Worm (Caenorhabditis elegans) whole organism, L1 larva: ENCODE results near the gene him-5.

Experiments
- C16A3.4 ChIP-seq: fragments of 150-350 bp; optimal IDR thresholded peaks from 2 replicates; lab custom pipeline; 2014; ENCODE audit warnings: missing biosample characterization, missing genetic modification characterization
- C34B4.2 ChIP-seq: sonication (generic microtip); optimal IDR thresholded peaks from 2 replicates; lab custom pipeline; 2017; ENCODE audit warnings: mild to moderate bottlenecking, missing genetic modification characterization, missing compliant biosample characterization
- Y116A8C.19 ChIP-seq: sonication (generic microtip); optimal IDR thresholded peaks from 2 replicates; lab custom pipeline; 2016; ENCODE audit warnings: missing compliant biosample characterization, missing genetic modification characterization, borderline replicate concordance
- aly-2 ChIP-seq: fragments of 150-350 bp; optimal IDR thresholded peaks from 2 replicates; lab custom pipeline; 2014; ENCODE audit warnings: missing biosample characterization, missing genetic modification characterization
- ceh-82 ChIP-seq, 3 experiments: fragments of 150-350 bp in 1 of 3; sonication (generic microtip) in 2 of 3; optimal IDR thresholded peaks; 2 replicates each; lab custom pipeline; 2014 to 2017; ENCODE audit warnings: missing biosample characterization in 3 of 3, missing genetic modification characterization in 3 of 3
- ceh-88 ChIP-seq: fragments of 200-800 bp; sonication (Bioruptor generic); IDR thresholded peaks from 2 replicates; pipeline ENCODE4 v1.3.6; 2022; ENCODE audit warnings: missing genetic modification characterization, missing compliant biosample characterization
- ces-1 ChIP-seq: fragments of 150-350 bp; optimal IDR thresholded peaks from 2 replicates; lab custom pipeline; 2014; ENCODE audit warnings: missing biosample characterization, missing genetic modification reagents, missing genetic modification characterization
- dsc-1 ChIP-seq: sonication (generic microtip); optimal IDR thresholded peaks from 2 replicates; lab custom pipeline; 2016; ENCODE audit warnings: mild to moderate bottlenecking, missing genetic modification characterization, missing compliant biosample characterization
- egl-13 ChIP-seq: sonication (generic microtip); optimal IDR thresholded peaks from 2 replicates; lab custom pipeline; 2016; ENCODE audit warnings: missing genotype, missing genetic modification reagents, missing genetic modification characterization, missing compliant biosample characterization
- egl-27 ChIP-seq, 2 experiments: fragments of 150-350 bp in 1 of 2; sonication (generic microtip); optimal IDR thresholded peaks; 3 replicates each; lab custom pipeline; 2017 to 2018; ENCODE audit warnings: missing biosample characterization in 2 of 2, missing genetic modification characterization in 2 of 2, missing genetic modification reagents in 2 of 2
- ets-5 ChIP-seq: fragments of 200-800 bp; sonication (Bioruptor generic); IDR thresholded peaks from 2 replicates; pipeline ENCODE4 v1.3.6; 2022; ENCODE audit warnings: missing genetic modification characterization, missing compliant biosample characterization
- fkh-8 ChIP-seq: sonication (generic microtip); optimal IDR thresholded peaks from 2 replicates; lab custom pipeline; 2016; ENCODE audit warnings: mild to moderate bottlenecking, missing genetic modification characterization, missing compliant biosample characterization
- fos-1 ChIP-seq: fragments of 150-350 bp; optimal IDR thresholded peaks from 2 replicates; lab custom pipeline; 2014; ENCODE audit warnings: missing biosample characterization, missing genetic modification characterization
- grh-1 ChIP-seq: fragments of 200-800 bp; sonication (Bioruptor generic); IDR thresholded peaks from 2 replicates; pipeline ENCODE4 v1.3.6; 2022; ENCODE audit warnings: missing genetic modification reagents, missing genetic modification characterization, missing compliant biosample characterization
- hlh-17 ChIP-seq: fragments of 200-800 bp; sonication (Bioruptor generic); optimal IDR thresholded peaks from 2 replicates; lab custom pipeline; 2018; ENCODE audit warnings: missing genetic modification characterization, mild to moderate bottlenecking, missing compliant biosample characterization, moderate library complexity, borderline replicate concordance
- hlh-4 ChIP-seq: sonication (generic microtip); optimal IDR thresholded peaks from 2 replicates; lab custom pipeline; 2016; ENCODE audit warnings: mild to moderate bottlenecking, missing genetic modification characterization, missing compliant biosample characterization
- hpl-2 ChIP-seq: fragments of 150-350 bp; optimal IDR thresholded peaks from 2 replicates; lab custom pipeline; 2014; ENCODE audit warnings: missing biosample characterization, missing genetic modification reagents, missing genetic modification characterization
- jun-1 ChIP-seq: fragments of 150-350 bp; optimal IDR thresholded peaks from 2 replicates; lab custom pipeline; 2014; ENCODE audit warnings: missing biosample characterization, missing genetic modification reagents, missing genetic modification characterization
- lin-13 ChIP-seq: fragments of 150-350 bp; optimal IDR thresholded peaks from 2 replicates; lab custom pipeline; 2014; ENCODE audit warnings: missing biosample characterization, missing genetic modification reagents, missing genetic modification characterization
- lin-35 ChIP-seq, 2 experiments: fragments of 150-350 bp; optimal IDR thresholded peaks; 2 replicates each; lab custom pipeline; 2014; ENCODE audit warnings: missing biosample characterization in 2 of 2, missing genetic modification characterization in 2 of 2, missing genetic modification reagents in 2 of 2
- lin-39 ChIP-seq: fragments of 150-350 bp; optimal IDR thresholded peaks from 2 replicates; lab custom pipeline; 2014; ENCODE audit warnings: missing biosample characterization, missing genetic modification reagents, missing genetic modification characterization
- mef-2 ChIP-seq: fragments of 150-350 bp; optimal IDR thresholded peaks from 2 replicates; lab custom pipeline; 2014; ENCODE audit warnings: missing biosample characterization, missing genetic modification characterization
- mep-1 ChIP-seq: fragments of 150-350 bp; optimal IDR thresholded peaks from 2 replicates; lab custom pipeline; 2014; ENCODE audit warnings: missing biosample characterization, missing genetic modification characterization
- nhr-11 ChIP-seq: fragments of 150-350 bp; optimal IDR thresholded peaks from 2 replicates; lab custom pipeline; 2014; ENCODE audit warnings: missing biosample characterization, missing genetic modification characterization
- nhr-237 ChIP-seq: fragments of 150-350 bp; optimal IDR thresholded peaks from 2 replicates; lab custom pipeline; 2014; ENCODE audit warnings: missing biosample characterization, missing genetic modification characterization
- nhr-28 ChIP-seq: fragments of 150-350 bp; optimal IDR thresholded peaks from 2 replicates; lab custom pipeline; 2014; ENCODE audit warnings: missing biosample characterization, missing genetic modification characterization
- nhr-76 ChIP-seq: sonication (generic microtip); optimal IDR thresholded peaks from 2 replicates; lab custom pipeline; 2017; ENCODE audit warnings: missing biosample characterization, missing genetic modification characterization
- nhr-90 ChIP-seq: sonication (generic microtip); optimal IDR thresholded peaks from 2 replicates; lab custom pipeline; 2016; ENCODE audit warnings: mild to moderate bottlenecking, missing genetic modification characterization, missing compliant biosample characterization; ENCODE audit not compliant: poor library complexity
- pax-3 ChIP-seq: fragments of 200-800 bp; sonication (Bioruptor generic); optimal IDR thresholded peaks from 2 replicates; lab custom pipeline; 2018; ENCODE audit warnings: mild to moderate bottlenecking, missing genetic modification characterization, moderate library complexity, missing compliant biosample characterization
- rnt-1 ChIP-seq: sonication (generic microtip); optimal IDR thresholded peaks from 2 replicates; lab custom pipeline; 2016; ENCODE audit warnings: mild to moderate bottlenecking, missing genetic modification characterization, moderate library complexity, missing compliant biosample characterization
- skn-1 ChIP-seq: fragments of 150-350 bp; optimal IDR thresholded peaks from 2 replicates; lab custom pipeline; 2014; ENCODE audit warnings: missing biosample characterization, missing genetic modification characterization
- snu-23 ChIP-seq: sonication (generic microtip); optimal IDR thresholded peaks from 2 replicates; lab custom pipeline; 2016; ENCODE audit warnings: missing genetic modification characterization, missing compliant biosample characterization
- sup-37 ChIP-seq: fragments of 200-800 bp; sonication (Bioruptor generic); optimal IDR thresholded peaks from 2 replicates; lab custom pipeline; 2018; ENCODE audit warnings: mild to moderate bottlenecking, missing genetic modification characterization, missing compliant biosample characterization
- swsn-7 ChIP-seq: sonication (generic microtip); optimal IDR thresholded peaks from 2 replicates; lab custom pipeline; 2016; ENCODE audit warnings: missing genetic modification characterization, missing compliant biosample characterization
- tbx-2 ChIP-seq: sonication (generic microtip); optimal IDR thresholded peaks from 2 replicates; lab custom pipeline; 2016; ENCODE audit warnings: missing genetic modification characterization, missing compliant biosample characterization
- unc-130 ChIP-seq: fragments of 150-350 bp; optimal IDR thresholded peaks from 2 replicates; lab custom pipeline; 2017; ENCODE audit warnings: missing biosample characterization, missing genetic modification characterization, inconsistent platforms
- unc-30 ChIP-seq: sonication (generic microtip); optimal IDR thresholded peaks from 2 replicates; lab custom pipeline; 2017; ENCODE audit warnings: missing biosample characterization, missing genetic modification characterization
- unc-98 ChIP-seq: fragments of 200-800 bp; sonication (Bioruptor generic); IDR thresholded peaks from 2 replicates; pipeline ENCODE4 v1.3.6; 2022; ENCODE audit warnings: missing genetic modification characterization, missing compliant biosample characterization
- vab-15 ChIP-seq: sonication (generic microtip); optimal IDR thresholded peaks from 2 replicates; lab custom pipeline; 2017; ENCODE audit warnings: missing genotype, mild to moderate bottlenecking, missing genetic modification characterization, missing compliant biosample characterization
- zip-4 ChIP-seq: fragments of 200-800 bp; sonication (Bioruptor generic); optimal IDR thresholded peaks from 2 replicates; lab custom pipeline; 2018; ENCODE audit warnings: mild to moderate bottlenecking, missing genetic modification characterization, moderate library complexity, missing compliant biosample characterization
- ztf-11 ChIP-seq, 2 experiments: sonication (generic microtip); optimal IDR thresholded peaks; 2 replicates each; lab custom pipeline; 2016 to 2017; ENCODE audit warnings: missing genetic modification characterization in 2 of 2, missing biosample characterization in 1 of 2, missing compliant biosample characterization in 1 of 2

The him-5 gene

ce11 chrV:14055097-14055496, 35.1 kb upstream of the him-5 start (continued):
- TF ChIP-seq hlh-4 (tag; lab: Kevin White, UChicago), result peak; percentile 95
- TF ChIP-seq tbx-2 (tag; lab: Kevin White, UChicago), result peak; percentile 99
- peak; percentile 87 for TF ChIP-seq jun-1 (tag; lab: Kevin White, UChicago)
- peak; percentile 90 to 92 (median 91) for TF ChIP-seq ceh-82 (tag; optimal IDR thresholded peaks at IDR 0.05; lab: Kevin White, UChicago)
- TF ChIP-seq vab-15 (tag; lab: Kevin White, UChicago), result peak; percentile 88
- peak; percentile 66 for TF ChIP-seq fos-1 (tag; lab: Kevin White, UChicago)
- TF ChIP-seq egl-13 (tag; lab: Kevin White, UChicago), result peak; percentile 98
- peak; percentile 94 for TF ChIP-seq sup-37 (GFP tag; lab: Kevin White, UChicago)
- peak; percentile 94 for TF ChIP-seq hlh-17 (GFP tag; lab: Kevin White, UChicago)
- peak; percentile 31 for TF ChIP-seq aly-2 (tag; lab: Kevin White, UChicago)
- TF ChIP-seq Y116A8C.19 (tag; lab: Kevin White, UChicago), result peak; percentile 98
- peak; percentile 100 for TF ChIP-seq unc-98 (GFP tag; lab: Robert Waterston, UW)
- peak; percentile 100 for TF ChIP-seq nhr-90 (tag; lab: Kevin White, UChicago)
- TF ChIP-seq nhr-11 (tag; lab: Kevin White, UChicago), result peak; percentile 80
- peak; percentile 93 for TF ChIP-seq lin-39 (tag; lab: Kevin White, UChicago)
- peak; percentile 98 for TF ChIP-seq swsn-7 (tag; lab: Kevin White, UChicago)
- TF ChIP-seq nhr-76 (tag; lab: Kevin White, UChicago), result peak; percentile 1
- peak; percentile 83 for TF ChIP-seq mep-1 (tag; lab: Kevin White, UChicago)
- TF ChIP-seq dsc-1 (tag; lab: Kevin White, UChicago), result peak; percentile 99
- TF ChIP-seq rnt-1, result peak; percentile 100
- TF ChIP-seq ets-5 (GFP tag; lab: Robert Waterston, UW), result peak; percentile 67; the same call in 1 of the 2 replicates
- TF ChIP-seq lin-13 (GFP tag; lab: Kevin White, UChicago), result peak; percentile 92
- TF ChIP-seq zip-4 (GFP tag; lab: Kevin White, UChicago), result peak; percentile 92
- TF ChIP-seq egl-27 (tag; optimal IDR thresholded peaks at IDR 0.05; lab: Kevin White, UChicago), result peak in 1 of 2 experiments; percentile 4
- peak; percentile 83 to 89 for TF ChIP-seq lin-35 (GFP tag; optimal IDR thresholded peaks at IDR 0.05; lab: Kevin White, UChicago)
- TF ChIP-seq nhr-237 (tag; lab: Kevin White, UChicago), result peak; percentile 63
- peak; percentile 99 for TF ChIP-seq grh-1 (GFP tag; lab: Robert Waterston, UW)
- TF ChIP-seq hpl-2 (GFP tag; lab: Kevin White, UChicago), result peak; percentile 53
- peak; percentile 100 for TF ChIP-seq pax-3
- TF ChIP-seq ztf-11 (tag; optimal IDR thresholded peaks at IDR 0.05; lab: Kevin White, UChicago), result peak in 1 of 2 experiments; percentile 100

- no peak for TF ChIP-seq nhr-28 (tag; lab: Kevin White, UChicago)
- TF ChIP-seq fkh-8 (tag; lab: Kevin White, UChicago), result no peak
- no peak for TF ChIP-seq mef-2 (tag; lab: Kevin White, UChicago)
- TF ChIP-seq C34B4.2 (tag; lab: Kevin White, UChicago), result no peak
- TF ChIP-seq fos-1 (tag; lab: Kevin White, UChicago), result no peak
- no peak for TF ChIP-seq skn-1 (tag; lab: Kevin White, UChicago)
- TF ChIP-seq unc-30 (tag; lab: Kevin White, UChicago), result no peak
- TF ChIP-seq, all 84 proteins: peak for 0
Measured at ce11 chrV:14057540-14057939, 32.7 kb upstream of the him-5 start, which contains the start of gene F58D12.3. F58D12.3 (plus strand) TSS chrV:14057840.

- no peak for TF ChIP-seq unc-130 (tag; lab: Kevin White, UChicago)
- no peak for TF ChIP-seq skn-1 (tag; lab: Kevin White, UChicago)
- TF ChIP-seq C34B4.2 (tag; lab: Kevin White, UChicago), result no peak
- no peak for TF ChIP-seq C16A3.4 (tag; lab: Kevin White, UChicago)
- no peak for TF ChIP-seq ces-1
- no peak for TF ChIP-seq snu-23 (GFP tag; lab: Kevin White, UChicago)
- TF ChIP-seq egl-13 (tag; lab: Kevin White, UChicago), result no peak
- TF ChIP-seq mef-2 (tag; lab: Kevin White, UChicago), result no peak
- no peak for TF ChIP-seq ceh-88 (GFP tag; lab: Robert Waterston, UW)
Measured at ce11 chrV:14063980-14064379, 26.2 kb upstream of the him-5 start.
